Worm (Caenorhabditis elegans) whole organism, L4 larva: ENCODE data around the gene C15H11.1.

ENCODE experiments used
- Y105C5A.15 ChIP-seq: fragments of 200-800 bp; sonication (Bioruptor generic); IDR thresholded peaks from 2 replicates; pipeline ENCODE4 v1.3.6; 2022; ENCODE audit warnings: missing genetic modification characterization, missing compliant biosample characterization
- aly-2 ChIP-seq: sonication (generic microtip); optimal IDR thresholded peaks from 2 replicates; lab custom pipeline; 2018; ENCODE audit warnings: missing biosample characterization, missing genetic modification characterization
- ces-1 ChIP-seq: fragments of 150-350 bp; sonication (generic microtip); optimal IDR thresholded peaks from 4 replicates; lab custom pipeline; 2014; ENCODE audit warnings: missing biosample characterization, missing genetic modification reagents, missing genetic modification characterization
- egl-27 ChIP-seq: sonication (generic microtip); optimal IDR thresholded peaks from 3 replicates; lab custom pipeline; 2017; ENCODE audit warnings: missing biosample characterization, missing genetic modification reagents, missing genetic modification characterization
- fos-1 ChIP-seq: fragments of 150-350 bp; optimal IDR thresholded peaks from 2 replicates; lab custom pipeline; 2014; ENCODE audit warnings: missing biosample characterization, missing genetic modification characterization
- lin-39 ChIP-seq: fragments of 150-350 bp; optimal IDR thresholded peaks from 2 replicates; lab custom pipeline; 2014; ENCODE audit warnings: missing biosample characterization, missing genetic modification reagents, missing genetic modification characterization
- nhr-237 ChIP-seq: sonication (generic microtip); optimal IDR thresholded peaks from 2 replicates; lab custom pipeline; 2017; ENCODE audit warnings: missing biosample characterization, missing genetic modification characterization
- nhr-25 ChIP-seq: sonication (generic microtip); optimal IDR thresholded peaks from 2 replicates; lab custom pipeline; 2017; ENCODE audit warnings: missing genetic modification characterization, mild to moderate bottlenecking, missing compliant biosample characterization, antibody characterized with exemption, moderate library complexity, borderline replicate concordance; ENCODE audit not compliant: insufficient read depth

- TF ChIP-seq ces-1 (no peak), nhr-237 (tag; lab: Kevin White, UChicago) (no peak), lin-39 (tag; lab: Kevin White, UChicago) (no peak), Y105C5A.15 (GFP tag; lab: Robert Waterston, UW) (no peak), aly-2 (no peak), egl-27 (tag; lab: Kevin White, UChicago) (no peak), fos-1 (no peak), nhr-25 (tag; lab: Kevin White, UChicago) (no peak)
Measured at ce11 chrV:14438099-14438739, 44.6 kb downstream of the C15H11.1 start.
